Fruit fly (Drosophila melanogaster) whole organism, adult: ENCODE results near the gene IKKepsilon.

Source experiments
- CG12768 ChIP-seq: fragments of 200-800 bp; sonication (Bioruptor generic); optimal IDR thresholded peaks from 2 replicates; lab custom pipeline; 2017; ENCODE audit warnings: missing biosample characterization, missing genetic modification characterization, mild to moderate bottlenecking, moderate library complexity, missing genetic modification reagents
- CG14711 ChIP-seq: fragments of 200-800 bp; sonication (Bioruptor generic); optimal IDR thresholded peaks from 2 replicates; lab custom pipeline; 2018; ENCODE audit warnings: missing biosample characterization, mild to moderate bottlenecking, missing genetic modification characterization, moderate library complexity
- CG33017 ChIP-seq: fragments of 200-800 bp; sonication (Bioruptor generic); optimal IDR thresholded peaks from 2 replicates; lab custom pipeline; 2018; ENCODE audit warnings: missing biosample characterization, mild to moderate bottlenecking, missing genetic modification characterization, moderate library complexity
- CG5204 ChIP-seq: fragments of 200-800 bp; sonication (Bioruptor generic); optimal IDR thresholded peaks from 2 replicates; lab custom pipeline; 2016; ENCODE audit warnings: missing biosample characterization, missing genetic modification characterization
- CG7045 ChIP-seq: fragments of 200-800 bp; sonication (Bioruptor generic); optimal IDR thresholded peaks from 2 replicates; lab custom pipeline; 2017; ENCODE audit warnings: missing biosample characterization, mild to moderate bottlenecking, missing genetic modification characterization
- Clk ChIP-seq: fragments of 200-800 bp; sonication (Bioruptor generic); optimal IDR thresholded peaks from 2 replicates; lab custom pipeline; 2017; ENCODE audit warnings: missing biosample characterization, missing genetic modification characterization
- Crg-1 ChIP-seq: fragments of 200-800 bp; sonication (Bioruptor generic); optimal IDR thresholded peaks from 2 replicates; lab custom pipeline; 2016; ENCODE audit warnings: missing biosample characterization, missing genetic modification characterization
- Hr96 ChIP-seq: fragments of 200-800 bp; sonication (Bioruptor generic); optimal IDR thresholded peaks from 2 replicates; lab custom pipeline; 2016; ENCODE audit warnings: missing biosample characterization, missing genetic modification characterization
- cic ChIP-seq: fragments of 200-800 bp; sonication (Bioruptor generic); optimal IDR thresholded peaks from 2 replicates; lab custom pipeline; 2017; ENCODE audit warnings: missing biosample characterization, mild to moderate bottlenecking, missing genetic modification characterization, moderate library complexity
- kay ChIP-seq: fragments of 200-800 bp; sonication (Bioruptor generic); peaks from one replicate; lab custom pipeline; 2016; ENCODE audit warnings: missing biosample characterization, missing genetic modification characterization, borderline replicate concordance
- tj ChIP-seq: fragments of 200-800 bp; sonication (Bioruptor generic); optimal IDR thresholded peaks from 3 replicates; lab custom pipeline; 2017; ENCODE audit warnings: missing biosample characterization, mild to moderate bottlenecking, missing genetic modification characterization, moderate library complexity
- toe ChIP-seq: fragments of 200-800 bp; sonication (Bioruptor generic); optimal IDR thresholded peaks from 2 replicates; lab custom pipeline; 2016; ENCODE audit warnings: missing biosample characterization, missing genetic modification characterization

- no peak for TF ChIP-seq Crg-1
- TF ChIP-seq CG7045 (GFP tag; lab: Kevin White, UChicago): no peak
- no peak for TF ChIP-seq cic
- TF ChIP-seq CG5204: no peak
- TF ChIP-seq CG33017 (tag; lab: Kevin White, UChicago): no peak
- no peak for TF ChIP-seq Hr96
- TF ChIP-seq CG12768 (GFP tag; lab: Kevin White, UChicago): no peak
- no peak for TF ChIP-seq Clk (GFP tag; lab: Kevin White, UChicago)
- TF ChIP-seq kay (GFP tag; lab: Kevin White, UChicago): no peak
- no peak for TF ChIP-seq tj (GFP tag; lab: Kevin White, UChicago)
- no peak for TF ChIP-seq toe (GFP tag; lab: Kevin White, UChicago)
- TF ChIP-seq CG14711 (tag; lab: Kevin White, UChicago): no peak
Measured at dm6 chr2L:20664428-20664827, 11.4 kb upstream of the IKKepsilon start.
